Worm (Caenorhabditis elegans): ENCODE data around the gene ucp-4.

- TF ChIP-seq hmbx-1 (tag; optimal IDR thresholded peaks at IDR 0.05) (no peak), ama-1 (optimal IDR thresholded peaks at IDR 0.05) (no peak)
Measured at ce11 chrV:9384949-9385348, 50.9 kb downstream of the ucp-4 start.
